Worm (Caenorhabditis elegans): ENCODE data around the gene F36H5.18.

- TF ChIP-seq dao-5 (tag; optimal IDR thresholded peaks at IDR 0.05) (no peak), W03F9.2 (tag; optimal IDR thresholded peaks at IDR 0.05) (no peak)
These were observed 23.3 kb upstream of the F36H5.18 start, which contains the start of gene ceh-83 for ce11 chrII:1736353-1736752.
